Worm (Caenorhabditis elegans): ENCODE data around the gene sir-2.2.

sir-2.2 gene

DNA sequence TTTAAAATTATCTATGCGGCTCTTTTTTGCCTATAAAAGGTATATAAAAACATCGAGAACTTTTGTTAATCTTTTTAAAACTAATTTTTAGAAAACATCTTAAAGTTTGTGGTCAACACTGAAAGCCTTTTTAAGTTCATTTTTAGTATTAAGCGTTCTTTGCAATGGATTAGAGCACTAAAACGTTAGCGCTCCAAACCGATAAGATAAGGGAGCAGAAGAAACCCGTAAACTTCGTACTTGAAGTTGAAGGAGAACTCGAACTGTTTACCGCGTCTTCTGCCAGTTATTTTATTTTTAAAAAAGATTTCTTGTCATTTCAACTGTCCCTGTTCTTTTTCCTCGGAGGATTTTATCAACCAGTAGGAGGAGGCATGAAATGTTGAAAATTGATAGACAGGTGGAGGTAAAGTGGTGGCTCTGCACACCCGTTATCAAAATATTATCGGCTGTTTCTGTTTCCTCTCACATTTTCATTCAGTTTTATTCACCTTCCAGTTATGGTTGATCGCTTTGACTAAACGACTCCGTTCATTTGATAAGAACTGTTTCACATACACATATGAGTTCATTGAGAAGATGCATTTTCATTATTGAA is 11.3 kb downstream of the sir-2.2 start:
- TF ChIP-seq aly-2 (tag; optimal IDR thresholded peaks at IDR 0.05) = no peak
- TF ChIP-seq nhr-48 (tag; optimal IDR thresholded peaks at IDR 0.05) = peak; percentile 76
- peak; percentile 80 for TF ChIP-seq dmd-6 (GFP tag; IDR thresholded peaks at IDR 0.05)
- TF ChIP-seq mep-1 (tag; optimal IDR thresholded peaks at IDR 0.05) = no peak
- TF ChIP-seq pqm-1 (tag; optimal IDR thresholded peaks at IDR 0.05) = peak; percentile 68
- peak in 1 of 2 experiments; percentile 49 for TF ChIP-seq daf-16 (GFP tag; optimal IDR thresholded peaks at IDR 0.05)
- peak; percentile 75 for TF ChIP-seq daf-16 (tag; optimal IDR thresholded peaks at IDR 0.05)
- TF ChIP-seq saeg-2 (GFP tag; IDR thresholded peaks at IDR 0.05) = no peak
- no peak for TF ChIP-seq daf-19 (GFP tag; conservative IDR thresholded peaks at IDR 0.05)
- no peak for TF ChIP-seq unc-62 (GFP tag; optimal IDR thresholded peaks at IDR 0.05 in 1 of 2)
- TF ChIP-seq unc-62 (tag; optimal IDR thresholded peaks at IDR 0.05) = no peak
- no peak for TF ChIP-seq tra-1 (GFP tag; IDR thresholded peaks at IDR 0.05)
- TF ChIP-seq ama-1 (optimal IDR thresholded peaks at IDR 0.05) = no peak
- peak; percentile 46 for TF ChIP-seq nhr-102 (tag; optimal IDR thresholded peaks at IDR 0.05)
- TF ChIP-seq duxl-1 (tag; optimal IDR thresholded peaks at IDR 0.05; ENCODE audit: poor library complexity) = no peak
- peak; percentile 70 for TF ChIP-seq hlh-11 (tag; optimal IDR thresholded peaks at IDR 0.05)
- TF ChIP-seq fkh-10 (GFP tag; optimal IDR thresholded peaks at IDR 0.05) = no peak
- TF ChIP-seq hmg-1.1 (GFP tag; IDR thresholded peaks at IDR 0.05) = no peak
- peak; percentile 37; the same call in 1 of the 2 replicates for TF ChIP-seq php-3 (GFP tag; IDR thresholded peaks at IDR 0.05)
- TF ChIP-seq nhr-28 (tag; optimal IDR thresholded peaks at IDR 0.05) = peak; percentile 58
- no peak for TF ChIP-seq daf-12 (tag; optimal IDR thresholded peaks at IDR 0.05)
- peak; percentile 72 for TF ChIP-seq dve-1 (tag; optimal IDR thresholded peaks at IDR 0.05; ENCODE audit: insufficient read depth)
- 0 out of 2 replicates have a peak, but pooled peaks have one; percentile 35 for TF ChIP-seq lin-1 (GFP tag; IDR thresholded peaks at IDR 0.05)

DNA sequence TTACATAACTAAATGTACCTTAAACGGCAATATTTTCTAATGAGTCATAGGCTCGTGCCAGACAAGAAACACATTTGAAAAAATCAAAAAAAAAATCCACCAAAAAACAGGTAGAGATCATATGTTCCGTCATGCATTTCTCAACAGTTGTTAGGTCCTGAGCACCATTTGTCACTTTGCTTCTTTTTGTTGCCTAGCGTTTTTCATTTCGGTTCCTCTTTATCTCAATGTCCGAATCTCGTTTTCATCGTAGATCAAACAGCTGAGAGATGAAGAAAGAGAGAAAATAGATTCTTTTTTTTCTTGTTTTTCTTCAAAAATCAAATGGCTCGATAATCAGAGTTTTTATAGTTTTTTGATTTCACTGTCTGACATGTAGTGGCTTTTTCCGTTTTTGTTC is 13.1 kb downstream of the sir-2.2 start:
- peak; percentile 25 for TF ChIP-seq nhr-11 (tag; optimal IDR thresholded peaks at IDR 0.05)
- TF ChIP-seq jun-1 (tag; optimal IDR thresholded peaks at IDR 0.05) = no peak
- no peak for TF ChIP-seq ztf-7 (tag; optimal IDR thresholded peaks at IDR 0.05)
- no peak for TF ChIP-seq spr-3 (GFP tag; optimal IDR thresholded peaks at IDR 0.05)
- TF ChIP-seq T26A8.4 (GFP tag; IDR thresholded peaks at IDR 0.05) = no peak
- TF ChIP-seq hlh-11 (tag; optimal IDR thresholded peaks at IDR 0.05) = peak; percentile 67
- peak in 1 of 2 experiments; percentile 81 for TF ChIP-seq daf-16 (GFP tag; optimal IDR thresholded peaks at IDR 0.05)
- no peak for TF ChIP-seq daf-16 (tag; optimal IDR thresholded peaks at IDR 0.05)
- TF ChIP-seq hlh-30 (tag; optimal IDR thresholded peaks at IDR 0.05; ENCODE audit: insufficient read depth) = peak; percentile 46
- TF ChIP-seq F37D6.2 (tag; optimal IDR thresholded peaks at IDR 0.05) = no peak
- TF ChIP-seq unc-62 (GFP tag; optimal IDR thresholded peaks at IDR 0.05 in 1 of 2) = peak in 1 of 2 experiments; percentile 85
- no peak for TF ChIP-seq unc-62 (tag; optimal IDR thresholded peaks at IDR 0.05)

DNA sequence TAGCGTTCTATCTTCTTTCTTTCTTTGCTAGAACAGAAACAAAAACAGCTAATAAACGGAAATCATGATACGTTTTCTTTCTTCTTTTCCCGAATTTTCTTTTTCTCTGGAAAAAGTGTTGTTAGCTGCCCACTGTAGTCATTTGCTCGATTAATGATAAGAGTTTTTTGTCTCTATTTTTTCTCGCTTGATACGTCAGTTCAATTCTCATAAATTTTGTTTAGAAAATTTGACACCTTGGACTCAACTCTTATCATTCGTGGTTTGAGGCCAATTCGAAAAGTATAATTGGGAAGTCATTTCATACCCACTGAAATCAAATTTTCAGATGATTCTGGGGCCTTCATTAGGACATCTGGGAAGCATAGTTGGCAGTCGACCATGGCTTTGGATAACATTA is 14.0 kb downstream of the sir-2.2 start:
- peak in 1 of 2 experiments; percentile 23 for TF ChIP-seq unc-62 (GFP tag; optimal IDR thresholded peaks at IDR 0.05 in 1 of 2)
- no peak for TF ChIP-seq unc-62 (tag; optimal IDR thresholded peaks at IDR 0.05)
- TF ChIP-seq nhr-102 (tag; optimal IDR thresholded peaks at IDR 0.05) = no peak
- peak; percentile 20 for TF ChIP-seq dve-1 (tag; optimal IDR thresholded peaks at IDR 0.05; ENCODE audit: insufficient read depth)
- no peak for TF ChIP-seq nhr-6 (tag; optimal IDR thresholded peaks at IDR 0.05)
- peak; percentile 62 for TF ChIP-seq dmd-6 (GFP tag; IDR thresholded peaks at IDR 0.05)
- TF ChIP-seq daf-16 (GFP tag; optimal IDR thresholded peaks at IDR 0.05) = no peak
- TF ChIP-seq daf-16 (tag; optimal IDR thresholded peaks at IDR 0.05) = peak; percentile 65
- peak; percentile 62 for TF ChIP-seq hlh-11 (tag; optimal IDR thresholded peaks at IDR 0.05)
- TF ChIP-seq aha-1 (tag) = peak; percentile 51
- TF ChIP-seq fkh-10 (GFP tag; optimal IDR thresholded peaks at IDR 0.05) = no peak
- TF ChIP-seq pqm-1 (tag; optimal IDR thresholded peaks at IDR 0.05) = peak; percentile 58
- peak; percentile 54 for TF ChIP-seq nhr-28 (tag; optimal IDR thresholded peaks at IDR 0.05)

DNA sequence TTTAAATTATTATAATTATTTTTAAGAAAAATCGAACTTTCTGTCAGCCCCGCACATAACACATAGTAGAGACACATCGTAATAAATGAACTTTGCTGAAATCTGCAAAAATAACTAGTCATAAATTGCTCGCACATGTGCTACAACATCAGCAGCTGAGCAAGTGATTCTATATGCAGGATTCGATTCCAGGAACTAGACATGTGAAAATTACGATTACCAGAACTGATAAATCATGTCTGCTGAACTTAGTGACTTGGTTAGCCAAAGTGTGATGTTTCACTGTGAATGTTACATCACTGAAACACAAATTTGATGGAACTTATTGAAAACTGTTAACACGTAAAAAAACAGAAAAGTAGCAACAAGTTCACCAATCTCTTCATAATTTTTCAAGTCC is 19.4 kb downstream of the sir-2.2 start:
- TF ChIP-seq mxl-3 (GFP tag; optimal IDR thresholded peaks at IDR 0.05) (peak; percentile 71), ceh-44 (GFP tag; IDR thresholded peaks at IDR 0.05) (no peak)
